Fruit fly (Drosophila melanogaster) whole organism, embryonic: Measurements from ENCODE around the gene CG15740.
A peak's percentile ranks its signal among the peaks of the same experiment; 100 is the strongest.

Experiments used
- BEAF-32 ChIP-seq: fragments of 200-800 bp; sonication (Bioruptor generic); optimal IDR thresholded peaks from 3 replicates; lab custom pipeline; 2017; ENCODE audit warnings: missing biosample characterization, missing genetic modification characterization, mild to moderate bottlenecking, moderate library complexity, missing genetic modification reagents
- Blimp-1 ChIP-seq: fragments of 200-800 bp; sonication (Bioruptor generic); optimal IDR thresholded peaks from 3 replicates; lab custom pipeline; 2018; ENCODE audit warnings: missing biosample characterization, missing genetic modification characterization, mild to moderate bottlenecking, moderate library complexity, missing genetic modification reagents
- CG10267 ChIP-seq: fragments of 200-800 bp; sonication (Bioruptor generic); optimal IDR thresholded peaks from 2 replicates; lab custom pipeline; 2018; ENCODE audit warnings: missing biosample characterization, mild to moderate bottlenecking, missing genetic modification characterization, moderate library complexity
- CG10366 ChIP-seq: fragments of 200-800 bp; sonication (Bioruptor generic); IDR thresholded peaks from 2 replicates; pipeline ENCODE4 v1.3.6; 2022; ENCODE audit warnings: missing biosample characterization, missing genetic modification characterization
- CG11247 ChIP-seq: fragments of 200-800 bp; sonication (Bioruptor generic); IDR thresholded peaks from 2 replicates; pipeline ENCODE4 v1.3.6; 2022; ENCODE audit warnings: missing biosample characterization, missing genetic modification characterization
- CG11560 ChIP-seq: fragments of 200-800 bp; sonication (Bioruptor generic); IDR thresholded peaks from 3 replicates; pipeline ENCODE4 v1.3.6; 2022; ENCODE audit warnings: missing biosample characterization, missing genetic modification characterization
- CG11695 ChIP-seq: fragments of 200-800 bp; sonication (Bioruptor generic); IDR thresholded peaks from 3 replicates; pipeline ENCODE4 v1.3.6; 2022; ENCODE audit warnings: missing biosample characterization, missing genetic modification characterization
- CG12299 ChIP-seq: fragments of 200-800 bp; sonication (Bioruptor generic); optimal IDR thresholded peaks from 2 replicates; lab custom pipeline; 2018; ENCODE audit warnings: missing biosample characterization, mild to moderate bottlenecking, missing genetic modification characterization
- CG14710 ChIP-seq: fragments of 200-800 bp; sonication (Bioruptor generic); optimal IDR thresholded peaks from 3 replicates; lab custom pipeline; 2019; ENCODE audit warnings: missing biosample characterization, mild to moderate bottlenecking, missing genetic modification characterization, moderate library complexity
- CG15514 ChIP-seq: fragments of 200-800 bp; sonication (Bioruptor generic); optimal IDR thresholded peaks from 3 replicates; lab custom pipeline; 2017; ENCODE audit warnings: missing biosample characterization, missing genetic modification characterization, mild to moderate bottlenecking, moderate library complexity, missing genetic modification reagents
- CG2116 ChIP-seq: fragments of 200-800 bp; sonication (Bioruptor generic); optimal IDR thresholded peaks from 3 replicates; lab custom pipeline; 2018; ENCODE audit warnings: missing biosample characterization, mild to moderate bottlenecking, missing genetic modification characterization
- CG2678 ChIP-seq: fragments of 200-800 bp; sonication (Bioruptor generic); optimal IDR thresholded peaks from 3 replicates; lab custom pipeline; 2019; ENCODE audit warnings: missing biosample characterization, mild to moderate bottlenecking, missing genetic modification characterization, moderate library complexity
- CG31388 ChIP-seq: fragments of 200-800 bp; sonication (Bioruptor generic); optimal IDR thresholded peaks from 2 replicates; lab custom pipeline; 2016; ENCODE audit warnings: missing biosample characterization, missing genetic modification characterization
- CG31441 ChIP-seq: fragments of 200-800 bp; sonication (Bioruptor generic); IDR thresholded peaks from 2 replicates; pipeline ENCODE4 v1.3.6; 2022; ENCODE audit warnings: missing biosample characterization, missing genetic modification characterization
- CG4404 ChIP-seq: fragments of 200-800 bp; sonication (Bioruptor generic); IDR thresholded peaks from 2 replicates; pipeline ENCODE4 v1.3.6; 2022; ENCODE audit warnings: missing biosample characterization, missing genetic modification characterization
- CG4730 ChIP-seq: fragments of 200-800 bp; sonication (Bioruptor generic); IDR thresholded peaks from 2 replicates; pipeline ENCODE4 v1.3.6; 2022; ENCODE audit warnings: missing biosample characterization, missing genetic modification characterization
- CG4820 ChIP-seq: fragments of 200-800 bp; sonication (Bioruptor generic); optimal IDR thresholded peaks from 3 replicates; lab custom pipeline; 2016; ENCODE audit warnings: missing biosample characterization, missing genetic modification characterization
- CG6654 ChIP-seq: fragments of 200-800 bp; sonication (Bioruptor generic); optimal IDR thresholded peaks from 2 replicates; lab custom pipeline; 2017; ENCODE audit warnings: missing biosample characterization, mild to moderate bottlenecking, missing genetic modification characterization
- CG7271 ChIP-seq: fragments of 200-800 bp; sonication (Bioruptor generic); optimal IDR thresholded peaks from 2 replicates; lab custom pipeline; 2018; ENCODE audit warnings: missing biosample characterization, mild to moderate bottlenecking, missing genetic modification characterization, moderate library complexity
- D19B ChIP-seq: fragments of 200-800 bp; sonication (Bioruptor generic); optimal IDR thresholded peaks from 2 replicates; lab custom pipeline; 2017; ENCODE audit warnings: missing biosample characterization, mild to moderate bottlenecking, missing genetic modification characterization
- E2f2 ChIP-seq: fragments of 200-800 bp; sonication (Bioruptor generic); IDR thresholded peaks from 2 replicates; pipeline ENCODE4 v1.3.6; 2022; ENCODE audit warnings: missing biosample characterization, missing genetic modification characterization
- Elba2 ChIP-seq: fragments of 200-800 bp; sonication (Bioruptor generic); optimal IDR thresholded peaks from 3 replicates; lab custom pipeline; 2016; ENCODE audit warnings: missing biosample characterization, missing genetic modification characterization
- Ets65A ChIP-seq: fragments of 200-800 bp; sonication (Bioruptor generic); peaks from one replicate; lab custom pipeline; 2016; ENCODE audit warnings: missing biosample characterization, missing genetic modification characterization
- Med ChIP-seq: fragments of 200-800 bp; sonication (Bioruptor generic); peaks from one replicate; lab custom pipeline; 2016; ENCODE audit warnings: missing biosample characterization, missing genetic modification characterization, mild to moderate bottlenecking, inconsistent platforms, moderate library complexity
- Myb ChIP-seq: fragments of 200-800 bp; sonication (Bioruptor generic); optimal IDR thresholded peaks from 2 replicates; lab custom pipeline; 2016; ENCODE audit warnings: missing biosample characterization, missing genetic modification characterization
- NK7.1 ChIP-seq: fragments of 200-800 bp; sonication (Bioruptor generic); optimal IDR thresholded peaks from 3 replicates; lab custom pipeline; 2016; ENCODE audit warnings: missing biosample characterization, missing genetic modification characterization
- Neu2 ChIP-seq: fragments of 200-800 bp; sonication (Bioruptor generic); optimal IDR thresholded peaks from 3 replicates; lab custom pipeline; 2016; ENCODE audit warnings: missing biosample characterization, missing genetic modification characterization, borderline replicate concordance
- NfI ChIP-seq: fragments of 200-800 bp; sonication (Bioruptor generic); optimal IDR thresholded peaks from 3 replicates; lab custom pipeline; 2018; ENCODE audit warnings: missing biosample characterization, mild to moderate bottlenecking, missing genetic modification characterization, moderate library complexity
- Side ChIP-seq: fragments of 200-800 bp; sonication (Bioruptor generic); optimal IDR thresholded peaks from 2 replicates; lab custom pipeline; 2016; ENCODE audit warnings: missing biosample characterization, missing genetic modification characterization
- Sin3A ChIP-seq: fragments of >200 bp; optimal IDR thresholded peaks from 2 replicates; lab custom pipeline; 2018
- Xbp1 ChIP-seq: fragments of 200-800 bp; sonication (Bioruptor generic); optimal IDR thresholded peaks from 3 replicates; lab custom pipeline; 2016; ENCODE audit warnings: missing biosample characterization, mild to moderate bottlenecking, missing genetic modification characterization
- YL-1 ChIP-seq: fragments of 200-800 bp; sonication (Bioruptor generic); optimal IDR thresholded peaks from 3 replicates; lab custom pipeline; 2017; ENCODE audit warnings: missing biosample characterization, mild to moderate bottlenecking, missing genetic modification characterization
- ase ChIP-seq: fragments of 200-800 bp; sonication (Bioruptor generic); IDR thresholded peaks from 3 replicates; pipeline ENCODE4 v1.3.6; 2022; ENCODE audit warnings: missing biosample characterization, missing genetic modification characterization
- chinmo ChIP-seq: fragments of 200-800 bp; sonication (Bioruptor generic); IDR thresholded peaks from 4 replicates; pipeline ENCODE4 v1.3.6; 2022; ENCODE audit warnings: missing biosample characterization, missing genetic modification characterization; ENCODE audit not compliant: partially characterized antibody
- ci ChIP-seq: fragments of 200-800 bp; sonication (Bioruptor generic); IDR thresholded peaks from 3 replicates; pipeline ENCODE4 v1.3.6; 2022; ENCODE audit warnings: missing biosample characterization, missing genetic modification characterization
- hb ChIP-seq: fragments of 200-800 bp; sonication (Bioruptor generic); IDR thresholded peaks from 3 replicates; pipeline ENCODE4 v1.3.6; 2022; ENCODE audit warnings: missing biosample characterization, missing genetic modification characterization; ENCODE audit not compliant: partially characterized antibody
- insv ChIP-seq, 2 experiments: fragments of 200-800 bp; sonication (Bioruptor generic); optimal IDR thresholded peaks; 3 replicates each; lab custom pipeline; 2016 to 2018; ENCODE audit warnings: missing biosample characterization in 2 of 2, missing genetic modification characterization in 2 of 2
- inv ChIP-seq: fragments of 200-800 bp; sonication (Bioruptor generic); IDR thresholded peaks from 2 replicates; pipeline ENCODE4 v1.3.6; 2022; ENCODE audit warnings: missing biosample characterization, missing genetic modification characterization; ENCODE audit not compliant: partially characterized antibody
- kay ChIP-seq: fragments of 200-800 bp; sonication (Bioruptor generic); optimal IDR thresholded peaks from 2 replicates; lab custom pipeline; 2016; ENCODE audit warnings: missing biosample characterization, missing genetic modification characterization
- lmd ChIP-seq: fragments of 200-800 bp; sonication (Bioruptor generic); IDR thresholded peaks from 2 replicates; pipeline ENCODE4 v1.3.6; 2022; ENCODE audit warnings: missing biosample characterization, missing genetic modification characterization
- nmo ChIP-seq: fragments of 200-800 bp; sonication (Bioruptor generic); optimal IDR thresholded peaks from 2 replicates; lab custom pipeline; 2018; ENCODE audit warnings: missing biosample characterization, mild to moderate bottlenecking, missing genetic modification characterization, moderate library complexity
- phol ChIP-seq: fragments of 200-800 bp; sonication (Bioruptor generic); optimal IDR thresholded peaks from 3 replicates; lab custom pipeline; 2018; ENCODE audit warnings: missing biosample characterization, mild to moderate bottlenecking, missing genetic modification characterization, moderate library complexity
- pzg ChIP-seq: fragments of 200-800 bp; sonication (Bioruptor generic); optimal IDR thresholded peaks from 3 replicates; lab custom pipeline; 2018; ENCODE audit warnings: missing biosample characterization, mild to moderate bottlenecking, missing genetic modification characterization, moderate library complexity
- salm ChIP-seq: fragments of 200-800 bp; sonication (Bioruptor generic); optimal IDR thresholded peaks from 2 replicates; lab custom pipeline; 2018; ENCODE audit warnings: missing biosample characterization, mild to moderate bottlenecking, missing genetic modification characterization
- sens ChIP-seq: fragments of 200-800 bp; sonication (Bioruptor generic); peaks from one replicate; lab custom pipeline; 2016; ENCODE audit warnings: missing biosample characterization, missing genetic modification characterization
- trem ChIP-seq: fragments of 200-800 bp; optimal IDR thresholded peaks from 3 replicates; lab custom pipeline; 2019; ENCODE audit warnings: missing biosample characterization, mild to moderate bottlenecking, missing genetic modification characterization, moderate library complexity
- usp ChIP-seq: fragments of >200 bp; optimal IDR thresholded peaks from 2 replicates; lab custom pipeline; 2017; ENCODE audit warnings: missing biosample characterization, missing genetic modification characterization
- zfh1 ChIP-seq: fragments of 200-800 bp; sonication (Bioruptor generic); IDR thresholded peaks from 3 replicates; pipeline ENCODE4 v1.3.6; 2022; ENCODE audit warnings: missing biosample characterization, missing genetic modification characterization
- zfh2 ChIP-seq: fragments of 200-800 bp; sonication (Bioruptor generic); optimal IDR thresholded peaks from 2 replicates; lab custom pipeline; 2016; ENCODE audit warnings: missing biosample characterization, missing genetic modification characterization

Gene CG15740

DNA sequence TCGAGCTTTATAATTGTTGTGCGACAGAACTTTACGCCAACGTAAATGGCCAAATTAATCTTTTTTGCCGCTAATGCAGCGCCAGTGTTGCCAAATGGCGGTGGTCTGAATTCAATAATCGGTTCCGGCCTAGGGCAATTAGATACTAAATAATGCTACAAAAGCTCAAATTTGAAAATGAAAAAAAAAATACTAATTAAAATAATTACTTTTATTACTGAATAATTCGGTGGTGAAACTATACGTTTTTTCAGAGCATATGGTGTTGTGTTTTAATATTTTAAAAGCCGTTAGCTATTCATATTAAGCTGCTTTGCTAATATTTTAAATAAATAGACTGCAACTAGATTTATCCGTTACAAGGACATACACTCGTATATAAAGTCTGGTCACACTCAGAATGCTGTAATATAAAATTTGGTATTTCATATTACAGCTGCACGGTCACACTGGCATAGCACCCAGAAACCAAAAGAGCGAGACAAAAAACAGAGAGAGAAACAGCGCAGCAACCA is 29.4 kb downstream of the CG15740 start, which contains the start of the genes CG1578 and rudhira (continued):
- peak; percentile 20 for TF ChIP-seq Xbp1 (GFP tag; lab: Kevin White, UChicago)
- TF ChIP-seq CG2116, result peak; percentile 35
- peak; percentile 47 for TF ChIP-seq nmo
- no peak for TF ChIP-seq Elba2
- TF ChIP-seq CG10267 (tag; lab: Kevin White, UChicago), result peak; percentile 88
- TF ChIP-seq trem, result peak; percentile 24
- peak; percentile 39 for TF ChIP-seq Sin3A
- TF ChIP-seq lmd (GFP tag; lab: Robert Waterston, UW), result no peak
- 0 out of 3 replicates have a peak, but pooled peaks have one; percentile 12 for TF ChIP-seq ci (GFP tag; lab: Robert Waterston, UW)
- TF ChIP-seq insv (GFP tag; optimal IDR thresholded peaks at IDR 0.05; lab: Kevin White, UChicago), result peak in 1 of 2 experiments; percentile 12
- TF ChIP-seq CG15514 (GFP tag; lab: Kevin White, UChicago), result peak; percentile 73
- TF ChIP-seq Neu2 (GFP tag; lab: Kevin White, UChicago), result no peak
- no peak for TF ChIP-seq usp (GFP tag; lab: Kevin White, UChicago)
- peak; percentile 11 for TF ChIP-seq CG2678 (tag; lab: Kevin White, UChicago)
- peak; percentile 39 for TF ChIP-seq phol (tag; lab: Kevin White, UChicago)
- TF ChIP-seq zfh1, result no peak
- peak; percentile 52 for TF ChIP-seq BEAF-32
- TF ChIP-seq pzg, result peak; percentile 48
- peak; percentile 58 for TF ChIP-seq E2f2 (GFP tag; lab: Robert Waterston, UW)
- TF ChIP-seq D19B (GFP tag; lab: Kevin White, UChicago), result no peak
- TF ChIP-seq Myb, result peak; percentile 52
- peak; percentile 40 for TF ChIP-seq sens (GFP tag; lab: Kevin White, UChicago)
- TF ChIP-seq CG31441, result peak; percentile 33; the same call in 1 of the 2 replicates
- TF ChIP-seq salm (tag; lab: Kevin White, UChicago), result no peak

DNA sequence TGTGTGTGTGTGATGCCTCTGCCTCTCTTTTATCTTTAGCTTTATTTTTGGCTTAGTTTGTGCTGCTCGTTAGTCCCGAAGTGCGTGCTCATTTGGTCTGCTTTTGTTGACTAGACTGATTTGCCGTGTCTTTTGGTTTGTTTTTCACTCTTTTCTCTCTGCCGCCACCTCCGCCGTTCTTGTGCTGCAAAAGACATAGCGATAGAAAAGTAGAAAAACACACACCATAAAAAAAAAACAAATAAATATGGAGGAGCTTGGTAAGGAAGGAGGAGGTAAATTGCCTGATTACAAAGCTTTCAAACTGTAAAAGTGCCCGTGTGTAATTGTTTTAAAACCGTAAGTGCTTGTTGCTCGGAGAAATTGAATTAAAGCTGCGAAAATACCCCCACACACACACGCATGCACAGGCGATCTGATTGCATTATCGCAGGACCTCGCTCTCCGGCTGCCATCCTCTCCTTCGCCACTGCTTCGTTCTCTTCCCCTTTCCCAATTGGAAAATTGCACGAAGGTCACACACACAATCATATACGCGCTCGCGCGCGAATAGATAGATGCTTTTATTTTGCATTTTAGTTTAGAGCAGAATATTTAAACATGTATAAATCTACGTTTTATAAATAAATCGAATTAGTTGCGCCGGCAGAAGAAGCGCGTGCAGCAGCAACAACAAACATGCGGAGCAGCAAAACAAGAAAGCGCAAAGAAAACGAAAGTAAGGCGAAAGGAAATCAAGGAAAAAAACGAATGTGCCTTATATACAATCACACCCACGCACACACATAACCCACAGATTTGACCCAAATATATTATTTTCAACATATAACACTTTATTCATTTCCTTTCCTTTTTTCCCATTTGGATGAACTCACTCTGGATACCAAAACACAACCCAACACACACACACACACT is 30.3 kb downstream of the CG15740 start:
- TF ChIP-seq CG10366 (GFP tag; lab: Robert Waterston, UW) (no peak), CG11695 (GFP tag; lab: Robert Waterston, UW) (no peak), kay (GFP tag; lab: Kevin White, UChicago) (no peak), CG4730 (GFP tag; lab: Robert Waterston, UW) (no peak), YL-1 (GFP tag; lab: Kevin White, UChicago) (no peak), CG11560 (tag; lab: Robert Waterston, UW) (no peak), chinmo (GFP tag; lab: Robert Waterston, UW) (0 out of 4 replicates have a peak, but pooled peaks have one; percentile 33), Ets65A (GFP tag; lab: Kevin White, UChicago) (peak; percentile 80), CG7271 (tag; lab: Kevin White, UChicago) (no peak), CG4404 (GFP tag; lab: Robert Waterston, UW) (no peak), CG11247 (GFP tag; lab: Robert Waterston, UW) (no peak), CG12299 (tag; lab: Kevin White, UChicago) (no peak), CG31388 (GFP tag; lab: Kevin White, UChicago) (no peak), insv (GFP tag; optimal IDR thresholded peaks at IDR 0.05; lab: Kevin White, UChicago) (peak in 1 of 2 experiments; percentile 61), inv (GFP tag; lab: Robert Waterston, UW) (no peak), Blimp-1 (GFP tag; lab: Kevin White, UChicago) (peak; percentile 6), NfI (GFP tag; lab: Kevin White, UChicago) (no peak), CG6654 (peak; percentile 87), zfh2 (GFP tag; lab: Kevin White, UChicago) (no peak), ase (GFP tag; lab: Robert Waterston, UW) (no peak), CG14710 (tag; lab: Kevin White, UChicago) (no peak), hb (GFP tag; lab: Robert Waterston, UW) (no peak), Med (peak; percentile 61), NK7.1 (GFP tag; lab: Kevin White, UChicago) (no peak), CG4820 (GFP tag; lab: Kevin White, UChicago) (no peak), Elba2 (peak; percentile 49), Side (GFP tag; lab: Kevin White, UChicago) (no peak)
- TF ChIP-seq, all 482 proteins: peak for 7
